Worm (Caenorhabditis elegans) whole organism, mixed stage, embryonic: ENCODE data around the gene glb-11.

Experiments used
- lsy-2 ChIP-seq: fragments of 150-350 bp; optimal IDR thresholded peaks from 2 replicates; lab custom pipeline; 2014; ENCODE audit warnings: missing biosample characterization, missing genetic modification characterization
- nhr-12 ChIP-seq: fragments of 150-350 bp; optimal IDR thresholded peaks from 2 replicates; lab custom pipeline; 2014; ENCODE audit warnings: missing biosample characterization, missing genetic modification characterization
- nhr-28 ChIP-seq: fragments of 150-350 bp; optimal IDR thresholded peaks from 2 replicates; lab custom pipeline; 2014; ENCODE audit warnings: missing biosample characterization, missing genetic modification characterization
- ztf-11 ChIP-seq: fragments of 150-350 bp; optimal IDR thresholded peaks from 2 replicates; lab custom pipeline; 2014; ENCODE audit warnings: missing biosample characterization, missing genetic modification characterization

DNA sequence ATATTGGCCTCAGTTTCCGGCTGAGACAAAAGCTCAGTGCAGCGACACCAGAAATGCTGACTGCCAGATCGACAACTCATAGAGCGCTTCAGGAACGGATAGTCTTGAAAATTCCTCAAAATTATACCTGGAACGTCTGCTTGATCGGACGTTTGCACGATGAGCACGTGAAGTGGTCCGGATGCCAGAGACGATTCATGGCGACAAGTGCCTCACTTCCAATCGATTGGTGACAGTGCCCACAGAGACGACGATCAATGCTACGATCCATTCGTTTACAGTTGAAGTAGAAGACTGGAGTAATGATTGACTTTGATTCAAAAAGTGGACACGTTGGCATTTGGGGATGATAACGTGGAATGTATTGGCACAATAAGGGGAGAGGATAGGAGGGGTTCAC lies 5.6 kb downstream of the glb-11 start, which contains the start of gene Y1A5A.1:
- TF ChIP-seq ztf-11 (no peak), nhr-12 (no peak), nhr-28 (tag; lab: Kevin White, UChicago) (no peak), lsy-2 (tag; lab: Kevin White, UChicago) (no peak)
